Worm (Caenorhabditis elegans) whole organism, L4 larva: Measurements from ENCODE around the gene acdh-13.

Source experiments
- nhr-77 ChIP-seq: fragments of 150-350 bp; optimal IDR thresholded peaks from 2 replicates; lab custom pipeline; 2014; ENCODE audit warnings: missing biosample characterization, missing genetic modification characterization
- saeg-2 ChIP-seq: fragments of 200-800 bp; sonication (Bioruptor generic); IDR thresholded peaks from 2 replicates; pipeline ENCODE4 v1.3.6; 2022; ENCODE audit warnings: missing genetic modification reagents, missing genetic modification characterization, missing compliant biosample characterization

ce11 chrIV:8520594-8520993 lies 22.0 kb upstream of the acdh-13 start, which contains the start of gene pkg-2:
- TF ChIP-seq saeg-2 (GFP tag; lab: Robert Waterston, UW) = no peak
- no peak for TF ChIP-seq nhr-77 (tag; lab: Kevin White, UChicago)
